Comparison of ENCODE assay signal across 1 fruit fly cellular context in genomic region chrX:15383513-15384373, dm6.
TF ChIP-seq lines count a peak whose summit lies in the region.

No protein-coding gene starts in this region.

TF ChIP-seq in whole organism, embryonic, 481 proteins besides CTCF, POLR2A, EP300 and RAD21 (continued from another document and continues in another):
- TF ChIP-seq CG6683 (GFP tag; optimal IDR thresholded peaks at IDR 0.05; lab: Kevin White, UChicago) (peak; percentile 15), sug (tag; optimal IDR thresholded peaks at IDR 0.05; lab: Kevin White, UChicago) (peak; percentile 28), pb (GFP tag; optimal IDR thresholded peaks at IDR 0.05; lab: Kevin White, UChicago) (no peak), fd96Cb (tag; optimal IDR thresholded peaks at IDR 0.05; lab: Kevin White, UChicago) (peak; percentile 57), CG18476 (GFP tag; optimal IDR thresholded peaks at IDR 0.05; lab: Kevin White, UChicago) (peak; percentile 96), CG17829 (tag; optimal IDR thresholded peaks at IDR 0.05; lab: Kevin White, UChicago) (peak; percentile 44), B-H1 (GFP tag; IDR thresholded peaks at IDR 0.05; lab: Robert Waterston, UW) (0 out of 3 replicates have a peak, but pooled peaks have one; percentile 17), Six4 (GFP tag; optimal IDR thresholded peaks at IDR 0.05; lab: Kevin White, UChicago) (no peak), PHDP (tag; optimal IDR thresholded peaks at IDR 0.05; lab: Kevin White, UChicago) (peak; percentile 68), dpn (GFP tag; optimal IDR thresholded peaks at IDR 0.05; lab: Kevin White, UChicago) (peak in 1 of 2 experiments; percentile 45), Meics (GFP tag; optimal IDR thresholded peaks at IDR 0.05; lab: Kevin White, UChicago) (peak; percentile 72), CG15011 (GFP tag; optimal IDR thresholded peaks at IDR 0.05; lab: Kevin White, UChicago) (peak; percentile 32), mirr (GFP tag; optimal IDR thresholded peaks at IDR 0.05; lab: Kevin White, UChicago) (no peak), seq (GFP tag; IDR thresholded peaks at IDR 0.05; lab: Robert Waterston, UW) (peak; percentile 55; the same call in 1 of the 2 replicates), CG11695 (GFP tag; IDR thresholded peaks at IDR 0.05; lab: Robert Waterston, UW) (peak; percentile 68), ab (GFP tag; optimal IDR thresholded peaks at IDR 0.05; lab: Kevin White, UChicago) (no peak), CG11504 (tag; optimal IDR thresholded peaks at IDR 0.05; lab: Kevin White, UChicago) (peak; percentile 79), phol (tag; optimal IDR thresholded peaks at IDR 0.05; lab: Kevin White, UChicago) (peak; percentile 64), CG1603 (tag; optimal IDR thresholded peaks at IDR 0.05; lab: Kevin White, UChicago) (no peak), Sry-δ (GFP tag; optimal IDR thresholded peaks at IDR 0.05; lab: Kevin White, UChicago) (no peak), CG6254 (GFP tag; optimal IDR thresholded peaks at IDR 0.05; lab: Kevin White, UChicago) (peak; percentile 24), CG5180 (GFP tag; optimal IDR thresholded peaks at IDR 0.05; lab: Kevin White, UChicago) (peak; percentile 18), sob (GFP tag; IDR thresholded peaks at IDR 0.05; lab: Robert Waterston, UW) (peak; percentile 46), Atf-2 (GFP tag; optimal IDR thresholded peaks at IDR 0.05; lab: Kevin White, UChicago) (no peak), hbn (GFP tag; IDR thresholded peaks at IDR 0.05; lab: Robert Waterston, UW; ENCODE audit: partially characterized antibody) (no peak), her (GFP tag; optimal IDR thresholded peaks at IDR 0.05; lab: Kevin White, UChicago) (no peak), CG16813 (GFP tag; IDR thresholded peaks at IDR 0.05; lab: Robert Waterston, UW; ENCODE audit: partially characterized antibody) (no peak), E2f2 (GFP tag; IDR thresholded peaks at IDR 0.05; lab: Robert Waterston, UW) (peak; percentile 6; the same call in 1 of the 2 replicates), CG11723 (GFP tag; optimal IDR thresholded peaks at IDR 0.05; lab: Kevin White, UChicago) (peak; percentile 13), ATbp (GFP tag; optimal IDR thresholded peaks at IDR 0.05; lab: Kevin White, UChicago) (peak; percentile 63), run (tag; optimal IDR thresholded peaks at IDR 0.05; lab: Kevin White, UChicago) (peak; percentile 11), Hand (GFP tag; optimal IDR thresholded peaks at IDR 0.05; lab: Kevin White, UChicago) (peak; percentile 46), CG18262 (tag; optimal IDR thresholded peaks at IDR 0.05; lab: Kevin White, UChicago) (peak; percentile 66), CG30431 (GFP tag; optimal IDR thresholded peaks at IDR 0.05; lab: Kevin White, UChicago) (peak; percentile 17), CG3838 (GFP tag; optimal IDR thresholded peaks at IDR 0.05; lab: Kevin White, UChicago) (no peak), ham (GFP tag; IDR thresholded peaks at IDR 0.05; lab: Robert Waterston, UW) (no peak), sisA (GFP tag; IDR thresholded peaks at IDR 0.05; lab: Robert Waterston, UW) (0 out of 2 replicates have a peak, but pooled peaks have one; percentile 18), Pdp1 (GFP tag; optimal IDR thresholded peaks at IDR 0.05; lab: Kevin White, UChicago) (peak in 1 of 2 experiments; percentile 7), CG7839 (tag; optimal IDR thresholded peaks at IDR 0.05; lab: Kevin White, UChicago) (peak; percentile 73), lilli (GFP tag; optimal IDR thresholded peaks at IDR 0.05; lab: Kevin White, UChicago) (peak; percentile 20), ci (GFP tag; IDR thresholded peaks at IDR 0.05; lab: Robert Waterston, UW) (peak; percentile 49; the same call in 1 of the 3 replicates), hkb (optimal IDR thresholded peaks at IDR 0.05; lab: Kevin White, UChicago) (peak; percentile 81), hkb (GFP tag; IDR thresholded peaks at IDR 0.05; lab: Robert Waterston, UW) (peak; percentile 60), CG34376 (GFP tag; optimal IDR thresholded peaks at IDR 0.05; lab: Kevin White, UChicago) (no peak), tio (GFP tag; optimal IDR thresholded peaks at IDR 0.05; lab: Kevin White, UChicago) (peak; percentile 42), pros (GFP tag; optimal IDR thresholded peaks at IDR 0.05; lab: Kevin White, UChicago) (peak; percentile 85), trh (GFP tag; optimal IDR thresholded peaks at IDR 0.05; lab: Kevin White, UChicago) (no peak), gsb-n (tag; optimal IDR thresholded peaks at IDR 0.05; lab: Kevin White, UChicago) (peak; percentile 43), chn (GFP tag; optimal IDR thresholded peaks at IDR 0.05; lab: Kevin White, UChicago) (no peak), grau (tag; optimal IDR thresholded peaks at IDR 0.05; lab: Kevin White, UChicago) (peak; percentile 71), ash1 (GFP tag; optimal IDR thresholded peaks at IDR 0.05; lab: Kevin White, UChicago) (no peak), zf30C (GFP tag; optimal IDR thresholded peaks at IDR 0.05; lab: Kevin White, UChicago) (peak; percentile 68), CG31441 (GFP tag; IDR thresholded peaks at IDR 0.05; lab: Robert Waterston, UW) (peak; percentile 70), NK7.1 (GFP tag; optimal IDR thresholded peaks at IDR 0.05; lab: Kevin White, UChicago) (no peak), CG18599 (GFP tag; optimal IDR thresholded peaks at IDR 0.05; lab: Kevin White, UChicago) (peak; percentile 75), mld (GFP tag; IDR thresholded peaks at IDR 0.05; lab: Robert Waterston, UW; ENCODE audit: partially characterized antibody) (no peak), CG14441 (GFP tag; IDR thresholded peaks at IDR 0.05; lab: Robert Waterston, UW) (no peak), slou (GFP tag; optimal IDR thresholded peaks at IDR 0.05; lab: Kevin White, UChicago) (peak; percentile 15), CG14014 (GFP tag; IDR thresholded peaks at IDR 0.05; lab: Robert Waterston, UW) (peak; percentile 26; the same call in 1 of the 2 replicates), row (GFP tag; IDR thresholded peaks at IDR 0.05; lab: Robert Waterston, UW) (peak; percentile 72), kni (GFP tag; optimal IDR thresholded peaks at IDR 0.05; lab: Kevin White, UChicago) (peak; percentile 43), CG8281 (tag; optimal IDR thresholded peaks at IDR 0.05; lab: Kevin White, UChicago) (peak; percentile 6), caup (GFP tag; optimal IDR thresholded peaks at IDR 0.05; lab: Kevin White, UChicago; ENCODE audit: severe bottlenecking) (peak; percentile 45), Oli (tag; optimal IDR thresholded peaks at IDR 0.05; lab: Kevin White, UChicago) (peak; percentile 68), CG12744 (GFP tag; optimal IDR thresholded peaks at IDR 0.05; lab: Kevin White, UChicago) (no peak), eve (GFP tag; optimal IDR thresholded peaks at IDR 0.05; lab: Kevin White, UChicago) (peak in 1 of 2 experiments; percentile 71), Hr3 (GFP tag; optimal IDR thresholded peaks at IDR 0.05; lab: Kevin White, UChicago) (peak; percentile 49), nmo (GFP tag; optimal IDR thresholded peaks at IDR 0.05; lab: Kevin White, UChicago) (peak; percentile 43), Ada2b (GFP tag; IDR thresholded peaks at IDR 0.05; lab: Robert Waterston, UW) (peak; percentile 32; the same call in 1 of the 2 replicates), CG6813 (GFP tag; optimal IDR thresholded peaks at IDR 0.05; lab: Kevin White, UChicago) (peak; percentile 38), lola (GFP tag; optimal IDR thresholded peaks at IDR 0.05; lab: Kevin White, UChicago) (peak in 1 of 3 experiments; percentile 35), CG9437 (GFP tag; optimal IDR thresholded peaks at IDR 0.05; lab: Kevin White, UChicago) (peak; percentile 20), CG17186 (GFP tag; optimal IDR thresholded peaks at IDR 0.05; lab: Kevin White, UChicago) (no peak), CG13296 (GFP tag; optimal IDR thresholded peaks at IDR 0.05; lab: Kevin White, UChicago) (peak; percentile 40), Dbx (GFP tag; IDR thresholded peaks at IDR 0.05; lab: Robert Waterston, UW) (0 out of 3 replicates have a peak, but pooled peaks have one; percentile 37), CG16863 (GFP tag; optimal IDR thresholded peaks at IDR 0.05; lab: Kevin White, UChicago) (no peak), CG2889 (GFP tag; IDR thresholded peaks at IDR 0.05; lab: Robert Waterston, UW) (no peak), Hmr (GFP tag; optimal IDR thresholded peaks at IDR 0.05; lab: Kevin White, UChicago) (peak; percentile 65), CG6272 (GFP tag; IDR thresholded peaks at IDR 0.05; lab: Robert Waterston, UW) (no peak), bcd (GFP tag; optimal IDR thresholded peaks at IDR 0.05; lab: Kevin White, UChicago) (peak; percentile 37), vvl (GFP tag; IDR thresholded peaks at IDR 0.05; lab: Robert Waterston, UW) (peak; percentile 47; the same call in 1 of the 2 replicates), CG15514 (GFP tag; optimal IDR thresholded peaks at IDR 0.05; lab: Kevin White, UChicago) (peak; percentile 52), CG14860 (GFP tag; IDR thresholded peaks at IDR 0.05; lab: Robert Waterston, UW; ENCODE audit: partially characterized antibody) (no peak), pan (optimal IDR thresholded peaks at IDR 0.05; lab: Kevin White, UChicago) (no peak), pan (GFP tag; optimal IDR thresholded peaks at IDR 0.05 in 1 of 2, IDR thresholded peaks at IDR 0.05 in 1 of 2) (peak in 1 of 2 experiments; percentile 58), CG11093 (GFP tag; IDR thresholded peaks at IDR 0.05; lab: Robert Waterston, UW) (no peak), CG4328 (GFP tag; optimal IDR thresholded peaks at IDR 0.05; lab: Kevin White, UChicago) (peak; percentile 20), CG3281 (GFP tag; optimal IDR thresholded peaks at IDR 0.05; lab: Kevin White, UChicago) (peak; percentile 55), prd (optimal IDR thresholded peaks at IDR 0.05; lab: Kevin White, UChicago) (no peak), prd (GFP tag; IDR thresholded peaks at IDR 0.05; lab: Robert Waterston, UW) (peak; percentile 61; the same call in 2 of the 3 replicates), bab2 (GFP tag; optimal IDR thresholded peaks at IDR 0.05; lab: Kevin White, UChicago) (no peak), tin (GFP tag; optimal IDR thresholded peaks at IDR 0.05; lab: Kevin White, UChicago) (peak; percentile 22), CG6689 (GFP tag; IDR thresholded peaks at IDR 0.05; lab: Robert Waterston, UW) (peak; percentile 43; the same call in 1 of the 2 replicates), CG9932 (GFP tag; IDR thresholded peaks at IDR 0.05; lab: Robert Waterston, UW) (0 out of 2 replicates have a peak, but pooled peaks have one; percentile 29), CG6654 (GFP tag; optimal IDR thresholded peaks at IDR 0.05; lab: Kevin White, UChicago) (no peak), CG1024 (GFP tag; IDR thresholded peaks at IDR 0.05; lab: Robert Waterston, UW) (no peak), CG14667 (GFP tag; IDR thresholded peaks at IDR 0.05; lab: Robert Waterston, UW) (no peak), CG3847 (GFP tag; IDR thresholded peaks at IDR 0.05; lab: Robert Waterston, UW) (no peak), CG12299 (tag; optimal IDR thresholded peaks at IDR 0.05; lab: Kevin White, UChicago) (peak; percentile 47), corto (GFP tag; optimal IDR thresholded peaks at IDR 0.05; lab: Kevin White, UChicago) (no peak), usp (GFP tag; optimal IDR thresholded peaks at IDR 0.05; lab: Kevin White, UChicago) (no peak), repo (GFP tag; optimal IDR thresholded peaks at IDR 0.05; lab: Kevin White, UChicago) (no peak), Eip74EF (GFP tag; optimal IDR thresholded peaks at IDR 0.05; lab: Kevin White, UChicago) (peak in 1 of 2 experiments; percentile 51), ewg (GFP tag; optimal IDR thresholded peaks at IDR 0.05; lab: Kevin White, UChicago) (peak; percentile 13), lab (GFP tag; optimal IDR thresholded peaks at IDR 0.05; lab: Kevin White, UChicago) (peak; percentile 71), CG12769 (tag; optimal IDR thresholded peaks at IDR 0.05; lab: Kevin White, UChicago) (no peak), CG17385 (GFP tag; optimal IDR thresholded peaks at IDR 0.05; lab: Kevin White, UChicago) (peak; percentile 59), CG30403 (GFP tag; optimal IDR thresholded peaks at IDR 0.05; lab: Kevin White, UChicago) (peak; percentile 67), esg (GFP tag; conservative IDR thresholded peaks at IDR 0.05; lab: Robert Waterston, UW) (peak; percentile 57), Nf-YC (tag; optimal IDR thresholded peaks at IDR 0.05; lab: Kevin White, UChicago) (peak; percentile 44), scrt (GFP tag; optimal IDR thresholded peaks at IDR 0.05; lab: Kevin White, UChicago) (peak; percentile 74), Dip2 (GFP tag; IDR thresholded peaks at IDR 0.05; lab: Robert Waterston, UW) (no peak), HmgZ (tag; optimal IDR thresholded peaks at IDR 0.05; lab: Kevin White, UChicago) (peak; percentile 17), Deaf1 (tag; optimal IDR thresholded peaks at IDR 0.05; lab: Kevin White, UChicago) (peak; percentile 39), pfk (GFP tag; optimal IDR thresholded peaks at IDR 0.05; lab: Kevin White, UChicago) (no peak), CG1602 (GFP tag; optimal IDR thresholded peaks at IDR 0.05; lab: Kevin White, UChicago) (peak; percentile 10), dmrt11E (tag; optimal IDR thresholded peaks at IDR 0.05; lab: Kevin White, UChicago) (peak; percentile 32), ranshi (GFP tag; IDR thresholded peaks at IDR 0.05; lab: Robert Waterston, UW) (peak; percentile 37; the same call in 1 of the 2 replicates), fd3F (GFP tag; optimal IDR thresholded peaks at IDR 0.05; lab: Kevin White, UChicago) (peak; percentile 20), CG2678 (tag; optimal IDR thresholded peaks at IDR 0.05; lab: Kevin White, UChicago) (peak; percentile 77), CG6854 (GFP tag; optimal IDR thresholded peaks at IDR 0.05; lab: Kevin White, UChicago) (peak; percentile 37), Dek (tag; optimal IDR thresholded peaks at IDR 0.05; lab: Kevin White, UChicago) (peak; percentile 24), CG4730 (GFP tag; IDR thresholded peaks at IDR 0.05; lab: Robert Waterston, UW) (no peak), CG17328 (GFP tag; IDR thresholded peaks at IDR 0.05; lab: Robert Waterston, UW) (peak; percentile 23; the same call in 1 of the 2 replicates), Blimp-1 (GFP tag; optimal IDR thresholded peaks at IDR 0.05; lab: Kevin White, UChicago) (peak; percentile 64), odd (GFP tag; optimal IDR thresholded peaks at IDR 0.05; lab: Kevin White, UChicago) (peak; percentile 19), CoRest (tag; optimal IDR thresholded peaks at IDR 0.05; lab: Kevin White, UChicago) (peak; percentile 68), CG8765 (GFP tag; IDR thresholded peaks at IDR 0.05; lab: Robert Waterston, UW) (no peak), ems (GFP tag; optimal IDR thresholded peaks at IDR 0.05; lab: Kevin White, UChicago) (peak; percentile 13), unpg (GFP tag; optimal IDR thresholded peaks at IDR 0.05; lab: Kevin White, UChicago) (peak; percentile 50)
